Worm (Caenorhabditis elegans): ENCODE data around the gene C32D5.7.

Gene C32D5.7

ce11 chrII:6346551-6347079 lies 6.8 kb upstream of the C32D5.7 start (continued):
- TF ChIP-seq tra-1 (GFP tag; IDR thresholded peaks at IDR 0.05) (peak; percentile 80), nhr-41 (GFP tag; IDR thresholded peaks at IDR 0.05) (no peak), nhr-42 (GFP tag; IDR thresholded peaks at IDR 0.05) (no peak), fkh-10 (GFP tag; optimal IDR thresholded peaks at IDR 0.05) (no peak), lin-39 (tag; optimal IDR thresholded peaks at IDR 0.05) (no peak), ceh-32 (tag; optimal IDR thresholded peaks at IDR 0.05; ENCODE audit: poor library complexity) (no peak), set-16 (GFP tag; IDR thresholded peaks at IDR 0.05) (no peak), vab-7 (GFP tag; IDR thresholded peaks at IDR 0.05) (peak; percentile 51), lin-1 (GFP tag; IDR thresholded peaks at IDR 0.05) (peak; percentile 77; the same call in 1 of the 2 replicates), zfp-3 (GFP tag; conservative IDR thresholded peaks at IDR 0.05) (peak; percentile 98), lin-15B (tag; optimal IDR thresholded peaks at IDR 0.05) (no peak)

DNA sequence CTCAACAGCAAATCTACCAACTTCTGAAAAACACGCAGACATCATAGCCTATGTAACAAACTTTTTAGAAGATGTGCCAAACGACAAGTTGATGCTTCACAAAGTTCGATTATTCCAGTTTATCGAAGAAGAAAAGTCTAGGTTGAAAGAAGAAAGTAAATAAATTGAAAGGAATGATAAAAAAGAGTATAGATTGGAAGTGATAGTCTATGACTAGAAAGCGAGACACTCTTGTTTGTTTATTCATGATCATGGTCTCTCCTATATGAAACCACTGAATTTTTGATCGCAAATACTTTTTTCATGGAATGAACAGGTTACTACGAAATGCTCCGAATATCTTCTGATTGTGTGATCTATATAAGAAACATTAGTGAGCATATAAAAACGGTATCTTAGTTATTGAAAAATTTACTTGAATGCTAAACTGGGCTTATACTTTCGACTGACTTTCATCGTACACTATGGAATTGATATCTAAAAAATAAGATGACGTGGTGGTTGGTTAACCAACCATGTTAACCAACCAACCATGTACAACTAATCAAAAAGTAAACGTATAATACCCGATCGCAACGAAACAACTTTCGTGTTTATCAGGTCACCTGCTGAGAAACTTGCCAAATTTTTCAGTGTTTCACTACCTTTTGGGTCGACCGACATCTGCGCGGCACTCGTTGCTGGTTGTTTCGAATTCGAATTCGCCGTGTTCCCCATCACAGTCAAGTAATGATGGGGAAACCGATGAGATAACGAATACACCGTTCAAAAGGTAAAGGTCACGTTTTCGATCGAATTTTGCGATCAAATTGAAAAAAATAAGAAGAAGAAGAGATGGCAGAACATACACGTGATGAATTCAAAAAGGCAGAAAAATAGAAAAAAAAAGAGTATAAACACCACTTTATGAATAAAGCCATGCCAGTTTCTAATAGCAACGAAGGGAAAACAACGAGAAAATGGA lies 5.6 kb upstream of the C32D5.7 start, which contains the start of gene C32D5.8:
C32D5.8 (minus strand) TSS at position 770 of the 964 bp plus-strand sequence.
- no peak for TF ChIP-seq nhr-77 (tag; optimal IDR thresholded peaks at IDR 0.05)
- TF ChIP-seq nhr-111 (GFP tag; optimal IDR thresholded peaks at IDR 0.05) = no peak
- TF ChIP-seq hlh-30 (tag; optimal IDR thresholded peaks at IDR 0.05; ENCODE audit: insufficient read depth) = peak; percentile 75
- peak; percentile 18 for TF ChIP-seq pqm-1 (tag; optimal IDR thresholded peaks at IDR 0.05)
- no peak for TF ChIP-seq Y48G9A.11 (GFP tag; IDR thresholded peaks at IDR 0.05)
- no peak for TF ChIP-seq lir-3 (tag; optimal IDR thresholded peaks at IDR 0.05)
- no peak for TF ChIP-seq nhr-102 (tag; optimal IDR thresholded peaks at IDR 0.05)
- no peak for TF ChIP-seq mdt-29 (GFP tag; IDR thresholded peaks at IDR 0.05)
- TF ChIP-seq Y5F2A.4 (GFP tag; optimal IDR thresholded peaks at IDR 0.05) = no peak
- peak; percentile 38 for TF ChIP-seq mxl-3 (GFP tag; optimal IDR thresholded peaks at IDR 0.05)
- peak; percentile 48 for TF ChIP-seq ama-1 (optimal IDR thresholded peaks at IDR 0.05)
- no peak for TF ChIP-seq unc-62 (GFP tag; optimal IDR thresholded peaks at IDR 0.05 in 1 of 2)
- no peak for TF ChIP-seq unc-62 (tag; optimal IDR thresholded peaks at IDR 0.05)
- peak; percentile 30 for TF ChIP-seq ztf-7 (tag; optimal IDR thresholded peaks at IDR 0.05)
- TF ChIP-seq nhr-25 (tag; optimal IDR thresholded peaks at IDR 0.05; ENCODE audit: borderline replicate concordance, insufficient read depth) = no peak
- no peak for TF ChIP-seq T20F7.1 (GFP tag; optimal IDR thresholded peaks at IDR 0.05)
- TF ChIP-seq dmd-6 (GFP tag; IDR thresholded peaks at IDR 0.05) = no peak
- no peak for TF ChIP-seq F26F4.8 (GFP tag; conservative IDR thresholded peaks at IDR 0.05)
- TF ChIP-seq fos-1 (tag; optimal IDR thresholded peaks at IDR 0.05) = no peak
- TF ChIP-seq jun-1 (tag; optimal IDR thresholded peaks at IDR 0.05) = no peak
- no peak for TF ChIP-seq cey-2 (tag; optimal IDR thresholded peaks at IDR 0.05; ENCODE audit: borderline replicate concordance, insufficient read depth)
- TF ChIP-seq daf-16 (GFP tag; optimal IDR thresholded peaks at IDR 0.05) = no peak
- peak; percentile 56 for TF ChIP-seq daf-16 (tag; optimal IDR thresholded peaks at IDR 0.05)
- TF ChIP-seq vab-7 (GFP tag; IDR thresholded peaks at IDR 0.05) = no peak
- no peak for TF ChIP-seq aly-2 (tag; optimal IDR thresholded peaks at IDR 0.05)
- no peak for TF ChIP-seq daf-8 (GFP tag; IDR thresholded peaks at IDR 0.05)
- TF ChIP-seq dpl-1 (GFP tag; optimal IDR thresholded peaks at IDR 0.05) = no peak
- TF ChIP-seq snpc-1.2 (GFP tag; IDR thresholded peaks at IDR 0.05) = 0 out of 2 replicates have a peak, but pooled peaks have one; percentile 27
- no peak for TF ChIP-seq nhr-10 (tag; optimal IDR thresholded peaks at IDR 0.05)
- no peak for TF ChIP-seq daf-12 (tag; optimal IDR thresholded peaks at IDR 0.05)
- peak; percentile 47 for TF ChIP-seq dve-1 (tag; optimal IDR thresholded peaks at IDR 0.05; ENCODE audit: insufficient read depth)
- TF ChIP-seq dmd-8 (GFP tag; IDR thresholded peaks at IDR 0.05) = peak; percentile 29; the same call in 1 of the 2 replicates
- TF ChIP-seq madf-9 (GFP tag; conservative IDR thresholded peaks at IDR 0.05) = peak; percentile 44
- TF ChIP-seq F37D6.2 (tag; optimal IDR thresholded peaks at IDR 0.05) = no peak
- TF ChIP-seq mdl-1 (tag; optimal IDR thresholded peaks at IDR 0.05) = peak in 1 of 2 experiments; percentile 66
- TF ChIP-seq ceh-32 (tag; optimal IDR thresholded peaks at IDR 0.05; ENCODE audit: poor library complexity) = no peak
- TF ChIP-seq Y105C5A.15 (GFP tag; IDR thresholded peaks at IDR 0.05) = 0 out of 2 replicates have a peak, but pooled peaks have one; percentile 41
- no peak for TF ChIP-seq unc-130 (GFP tag; optimal IDR thresholded peaks at IDR 0.05)
- no peak for TF ChIP-seq lin-1 (GFP tag; IDR thresholded peaks at IDR 0.05)
